Worm (Caenorhabditis elegans): ENCODE data around the gene symk-1.

Gene symk-1

DNA sequence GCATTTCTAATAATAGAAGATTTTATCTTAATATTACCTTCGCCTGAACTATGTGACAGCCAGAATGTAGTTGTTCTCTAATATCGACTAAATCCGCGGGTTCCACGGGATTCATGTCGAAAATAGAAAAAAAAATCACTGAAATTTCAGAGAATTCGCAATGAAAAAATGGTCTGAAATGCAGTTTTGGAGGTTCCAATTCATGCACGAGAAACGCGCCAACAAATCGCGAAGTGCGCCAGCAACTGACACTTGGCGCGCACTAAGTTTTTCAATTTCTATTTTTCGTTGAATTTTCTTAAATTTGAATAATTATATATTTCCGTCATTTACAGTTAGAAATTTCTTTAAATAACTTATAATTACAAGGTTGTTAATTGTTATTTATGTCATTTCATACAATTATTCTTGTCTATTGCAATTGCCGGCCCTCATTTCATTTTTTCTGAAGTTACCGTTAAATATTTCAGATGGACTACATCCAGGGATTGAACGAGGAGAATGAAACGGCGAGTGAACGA lies at the start of gene symk-1, which contains the start of gene F25G6.9:
Gene symk-1, plus strand, starts transcription at position 471 of the 521 bp plus-strand sequence.
Gene F25G6.9, minus strand, starts transcription at position 160 of the 521 bp plus-strand sequence.
- TF ChIP-seq aptf-3 (GFP tag; IDR thresholded peaks at IDR 0.05) (no peak), ZK185.1 (tag; optimal IDR thresholded peaks at IDR 0.05; ENCODE audit: poor library complexity, severe bottlenecking) (peak; percentile 45), tlf-1 (GFP tag; optimal IDR thresholded peaks at IDR 0.05) (no peak), F55B11.4 (tag; optimal IDR thresholded peaks at IDR 0.05; ENCODE audit: borderline replicate concordance, insufficient read depth) (no peak), snpc-1.3 (tag; optimal IDR thresholded peaks at IDR 0.05; ENCODE audit: insufficient read depth) (no peak), F37B4.10 (GFP tag; IDR thresholded peaks at IDR 0.05) (no peak), die-1 (tag; optimal IDR thresholded peaks at IDR 0.05) (no peak), nhr-80 (tag; optimal IDR thresholded peaks at IDR 0.05) (no peak), dpff-1 (tag; optimal IDR thresholded peaks at IDR 0.05) (no peak), B0035.1 (tag; optimal IDR thresholded peaks at IDR 0.05) (no peak), K12H6.12 (tag; optimal IDR thresholded peaks at IDR 0.05) (no peak), nfyb-1 (GFP tag; IDR thresholded peaks at IDR 0.05) (no peak), efl-1 (GFP tag; optimal IDR thresholded peaks at IDR 0.05) (peak; percentile 27), madf-6 (GFP tag; IDR thresholded peaks at IDR 0.05) (no peak; the same call in 1 of the 2 replicates), zim-3 (tag; optimal IDR thresholded peaks at IDR 0.05) (no peak), pbrm-1 (GFP tag; IDR thresholded peaks at IDR 0.05) (peak; percentile 64), F22D6.2 (tag; optimal IDR thresholded peaks at IDR 0.05) (no peak), mel-28 (tag; optimal IDR thresholded peaks at IDR 0.05; ENCODE audit: borderline replicate concordance) (no peak), mcd-1 (GFP tag; IDR thresholded peaks at IDR 0.05) (peak; percentile 71), F39B2.1 (GFP tag; IDR thresholded peaks at IDR 0.05) (no peak), Y53G8AR.9 (GFP tag; conservative IDR thresholded peaks at IDR 0.05) (0 out of 2 replicates have a peak, but pooled peaks have one; percentile 25), lin-26 (GFP tag; IDR thresholded peaks at IDR 0.05) (no peak), tbp1 (GFP tag; optimal IDR thresholded peaks at IDR 0.05) (peak; percentile 17), nhr-179 (tag; optimal IDR thresholded peaks at IDR 0.05) (no peak), F10E7.11 (tag; optimal IDR thresholded peaks at IDR 0.05) (no peak), aptf-2 (GFP tag; conservative IDR thresholded peaks at IDR 0.05) (no peak), fkh-3 (tag; optimal IDR thresholded peaks at IDR 0.05) (no peak), ama-1 (optimal IDR thresholded peaks at IDR 0.05) (no peak), ama-1 (GFP tag; optimal IDR thresholded peaks at IDR 0.05) (no peak), T07F8.4 (tag; optimal IDR thresholded peaks at IDR 0.05) (no peak), F33H1.4 (GFP tag; IDR thresholded peaks at IDR 0.05) (peak; percentile 42), D2030.7 (GFP tag; IDR thresholded peaks at IDR 0.05) (peak; percentile 23; the same call in 1 of the 2 replicates), rec-8 (tag; optimal IDR thresholded peaks at IDR 0.05) (no peak), unc-130 (GFP tag; optimal IDR thresholded peaks at IDR 0.05) (no peak), ztf-6 (GFP tag; IDR thresholded peaks at IDR 0.05) (no peak), Y67H2A.10 (GFP tag; conservative IDR thresholded peaks at IDR 0.05) (no peak), lsy-27 (tag; optimal IDR thresholded peaks at IDR 0.05; ENCODE audit: borderline replicate concordance, insufficient read depth) (no peak), nfya-1 (tag; optimal IDR thresholded peaks at IDR 0.05; ENCODE audit: borderline replicate concordance, insufficient read depth) (no peak), sea-2 (GFP tag; IDR thresholded peaks at IDR 0.05) (no peak), ztf-22 (GFP tag; optimal IDR thresholded peaks at IDR 0.05) (no peak), K11D2.4 (GFP tag; IDR thresholded peaks at IDR 0.05) (peak; percentile 57; the same call in 1 of the 2 replicates), lag-1 (GFP tag; IDR thresholded peaks at IDR 0.05) (no peak), ccch-3 (GFP tag; optimal IDR thresholded peaks at IDR 0.05) (no peak), unc-62 (GFP tag; optimal IDR thresholded peaks at IDR 0.05) (no peak), nhr-27 (tag; optimal IDR thresholded peaks at IDR 0.05) (no peak), Y53F4B.3 (GFP tag; IDR thresholded peaks at IDR 0.05) (no peak), egrh-3 (GFP tag; IDR thresholded peaks at IDR 0.05) (no peak), lin-40 (tag; optimal IDR thresholded peaks at IDR 0.05) (peak; percentile 72)
